Worm (Caenorhabditis elegans): ENCODE data around the gene Y73C8B.1.
A peak's percentile ranks its signal among the peaks of the same experiment; 100 is the strongest.

Y73C8B.1 gene

ce11 chrV:3204433-3204832, 7.8 kb upstream of the Y73C8B.1 start:
- TF ChIP-seq ceh-39 (tag; optimal IDR thresholded peaks at IDR 0.05) (no peak), mab-5 (tag; optimal IDR thresholded peaks at IDR 0.05) (no peak), blmp-1 (tag; optimal IDR thresholded peaks at IDR 0.05) (no peak), M03D4.4 (tag; optimal IDR thresholded peaks at IDR 0.05) (no peak), drap-1 (GFP tag; optimal IDR thresholded peaks at IDR 0.05) (no peak), ceh-43 (GFP tag; optimal IDR thresholded peaks at IDR 0.05) (no peak), unc-39 (tag; optimal IDR thresholded peaks at IDR 0.05) (no peak), unc-120 (tag; optimal IDR thresholded peaks at IDR 0.05; ENCODE audit: poor library complexity, severe bottlenecking) (no peak), pha-4 (tag; optimal IDR thresholded peaks at IDR 0.05) (no peak), cnd-1 (tag; optimal IDR thresholded peaks at IDR 0.05) (no peak), nhr-76 (tag; optimal IDR thresholded peaks at IDR 0.05) (no peak), mls-2 (tag; optimal IDR thresholded peaks at IDR 0.05) (no peak), lin-13 (tag; optimal IDR thresholded peaks at IDR 0.05) (no peak), zip-8 (tag; optimal IDR thresholded peaks at IDR 0.05) (no peak)

- TF ChIP-seq M03D4.4 (tag; optimal IDR thresholded peaks at IDR 0.05) (no peak), lsy-2 (tag; optimal IDR thresholded peaks at IDR 0.05) (no peak), cnd-1 (tag; optimal IDR thresholded peaks at IDR 0.05) (no peak), elt-1 (tag; optimal IDR thresholded peaks at IDR 0.05; ENCODE audit: borderline replicate concordance, insufficient read depth) (no peak), lin-32 (GFP tag; optimal IDR thresholded peaks at IDR 0.05) (no peak), nhr-28 (tag; optimal IDR thresholded peaks at IDR 0.05) (no peak)
Observed at ce11 chrV:3200323-3200722, 3.6 kb upstream of the Y73C8B.1 start, which contains the start of gene K08D9.4. Gene K08D9.4, minus strand, starts transcription at chrV:3200423.

ce11 chrV:3195814-3196213, 868 bp downstream of the Y73C8B.1 start:
- no peak for TF ChIP-seq ham-2 (GFP tag; optimal IDR thresholded peaks at IDR 0.05)
- TF ChIP-seq pha-4 (tag; optimal IDR thresholded peaks at IDR 0.05), result no peak
- no peak for TF ChIP-seq mep-1 (tag; optimal IDR thresholded peaks at IDR 0.05)

- TF ChIP-seq nhr-237 (tag; optimal IDR thresholded peaks at IDR 0.05), result no peak
- no peak for TF ChIP-seq ceh-83 (GFP tag; optimal IDR thresholded peaks at IDR 0.05)
- TF ChIP-seq elt-1 (tag; optimal IDR thresholded peaks at IDR 0.05; ENCODE audit: borderline replicate concordance, insufficient read depth), result no peak
- no peak for TF ChIP-seq ceh-39 (tag; optimal IDR thresholded peaks at IDR 0.05)
- no peak for TF ChIP-seq unc-62 (GFP tag; optimal IDR thresholded peaks at IDR 0.05)
- TF ChIP-seq blmp-1 (tag; optimal IDR thresholded peaks at IDR 0.05), result no peak
- TF ChIP-seq nhr-76 (tag; optimal IDR thresholded peaks at IDR 0.05), result no peak
- TF ChIP-seq mep-1 (tag; optimal IDR thresholded peaks at IDR 0.05), result peak; percentile 53
- TF ChIP-seq mab-5 (tag; optimal IDR thresholded peaks at IDR 0.05), result no peak
- no peak for TF ChIP-seq cnd-1 (tag; optimal IDR thresholded peaks at IDR 0.05)
- no peak for TF ChIP-seq hlh-1 (tag; optimal IDR thresholded peaks at IDR 0.05)
- peak; percentile 6 for TF ChIP-seq pha-4 (tag; optimal IDR thresholded peaks at IDR 0.05)
- TF ChIP-seq zip-8 (tag; optimal IDR thresholded peaks at IDR 0.05), result no peak
- TF ChIP-seq ces-1 (GFP tag; optimal IDR thresholded peaks at IDR 0.05), result no peak
- TF ChIP-seq ham-2 (GFP tag; optimal IDR thresholded peaks at IDR 0.05), result no peak
- TF ChIP-seq bed-3 (GFP tag; optimal IDR thresholded peaks at IDR 0.05), result no peak
- TF ChIP-seq snpc-4 (tag; optimal IDR thresholded peaks at IDR 0.05), result no peak
- TF ChIP-seq sem-2 (GFP tag; optimal IDR thresholded peaks at IDR 0.05), result no peak
- no peak for TF ChIP-seq mls-2 (tag; optimal IDR thresholded peaks at IDR 0.05)
- TF ChIP-seq drap-1 (GFP tag; optimal IDR thresholded peaks at IDR 0.05), result no peak
- TF ChIP-seq lin-13 (tag; optimal IDR thresholded peaks at IDR 0.05), result peak; percentile 16
- TF ChIP-seq sptf-1 (tag; optimal IDR thresholded peaks at IDR 0.05), result no peak
- no peak for TF ChIP-seq lsy-2 (tag; optimal IDR thresholded peaks at IDR 0.05)
Observed at ce11 chrV:3194952-3195450, 1.7 kb downstream of the Y73C8B.1 start, which contains the start of gene Y73C8B.2. Gene Y73C8B.2, minus strand, starts transcription at chrV:3195002.

- TF ChIP-seq blmp-1 (tag; optimal IDR thresholded peaks at IDR 0.05) (no peak), nhr-28 (tag; optimal IDR thresholded peaks at IDR 0.05) (peak; percentile 4), nhr-2 (tag; optimal IDR thresholded peaks at IDR 0.05) (no peak), elt-3 (tag; optimal IDR thresholded peaks at IDR 0.05) (peak; percentile 46)
Observed at ce11 chrV:3193091-3193608, 3.5 kb downstream of the Y73C8B.1 start, which contains the start of the genes Y73C8B.3 and Y73C8B.9. Gene Y73C8B.3, minus strand, starts transcription at chrV:3193237. Gene Y73C8B.9, plus strand, starts transcription at chrV:3193558.

Measured in whole organism, mixed stage, embryonic.